Fruit fly (Drosophila melanogaster) whole organism, embryonic: ENCODE results near the gene Mrtf.
A peak's percentile ranks its signal among the peaks of the same experiment; 100 is the strongest.

Source experiments
- Antp ChIP-seq: fragments of 200-800 bp; sonication (Bioruptor generic); optimal IDR thresholded peaks from 3 replicates; lab custom pipeline; 2016; ENCODE audit warnings: missing biosample characterization, missing genetic modification characterization
- Asciz ChIP-seq: fragments of 200-800 bp; sonication (Bioruptor generic); optimal IDR thresholded peaks from 2 replicates; lab custom pipeline; 2017; ENCODE audit warnings: missing biosample characterization, mild to moderate bottlenecking, missing genetic modification characterization, missing genetic modification reagents
- Bdp1 ChIP-seq: fragments of 200-800 bp; sonication (Bioruptor generic); optimal IDR thresholded peaks from 3 replicates; lab custom pipeline; 2016; ENCODE audit warnings: missing biosample characterization, missing genetic modification characterization
- Blimp-1 ChIP-seq: fragments of 200-800 bp; sonication (Bioruptor generic); optimal IDR thresholded peaks from 3 replicates; lab custom pipeline; 2018; ENCODE audit warnings: missing biosample characterization, missing genetic modification characterization, mild to moderate bottlenecking, moderate library complexity, missing genetic modification reagents
- CG11504 ChIP-seq: fragments of 200-800 bp; sonication (Bioruptor generic); optimal IDR thresholded peaks from 3 replicates; lab custom pipeline; 2019; ENCODE audit warnings: missing biosample characterization, mild to moderate bottlenecking, missing genetic modification characterization, moderate library complexity
- CG11696 ChIP-seq: fragments of 200-800 bp; sonication (Bioruptor generic); IDR thresholded peaks from 2 replicates; pipeline ENCODE4 v1.3.6; 2022; ENCODE audit warnings: missing biosample characterization, missing genetic modification characterization
- CG12071 ChIP-seq: fragments of 200-800 bp; sonication (Bioruptor generic); optimal IDR thresholded peaks from 3 replicates; lab custom pipeline; 2018; ENCODE audit warnings: missing biosample characterization, mild to moderate bottlenecking, missing genetic modification characterization
- CG12744 ChIP-seq: fragments of 200-800 bp; sonication (Bioruptor generic); optimal IDR thresholded peaks from 2 replicates; lab custom pipeline; 2016; ENCODE audit warnings: missing biosample characterization, missing genetic modification characterization
- CG12942 ChIP-seq: fragments of 200-800 bp; sonication (Bioruptor generic); optimal IDR thresholded peaks from 3 replicates; lab custom pipeline; 2016; ENCODE audit warnings: missing biosample characterization, missing genetic modification characterization
- CG14667 ChIP-seq: fragments of 200-800 bp; sonication (Bioruptor generic); IDR thresholded peaks from 2 replicates; pipeline ENCODE4 v1.3.6; 2022; ENCODE audit warnings: missing biosample characterization, missing genetic modification characterization
- CG16863 ChIP-seq: fragments of 200-800 bp; sonication (Bioruptor generic); optimal IDR thresholded peaks from 3 replicates; lab custom pipeline; 2016; ENCODE audit warnings: missing biosample characterization, missing genetic modification characterization
- CG18599 ChIP-seq: fragments of 200-800 bp; sonication (Bioruptor generic); optimal IDR thresholded peaks from 3 replicates; lab custom pipeline; 2017; ENCODE audit warnings: missing biosample characterization, missing genetic modification characterization, mild to moderate bottlenecking, moderate library complexity, missing genetic modification reagents
- CG2116 ChIP-seq: fragments of 200-800 bp; sonication (Bioruptor generic); optimal IDR thresholded peaks from 3 replicates; lab custom pipeline; 2018; ENCODE audit warnings: missing biosample characterization, mild to moderate bottlenecking, missing genetic modification characterization
- CG31365 ChIP-seq: fragments of 200-800 bp; sonication (Bioruptor generic); optimal IDR thresholded peaks from 2 replicates; lab custom pipeline; 2018; ENCODE audit warnings: missing biosample characterization, mild to moderate bottlenecking, missing genetic modification characterization
- CG3281 ChIP-seq: fragments of 200-800 bp; sonication (Bioruptor generic); optimal IDR thresholded peaks from 3 replicates; lab custom pipeline; 2017; ENCODE audit warnings: missing biosample characterization, mild to moderate bottlenecking, missing genetic modification characterization
- CG4282 ChIP-seq: fragments of 200-800 bp; sonication (Bioruptor generic); optimal IDR thresholded peaks from 2 replicates; lab custom pipeline; 2016; ENCODE audit warnings: missing biosample characterization, missing genetic modification characterization
- CG6791 ChIP-seq: fragments of 200-800 bp; sonication (Bioruptor generic); IDR thresholded peaks from 3 replicates; pipeline ENCODE4 v1.3.6; 2022; ENCODE audit warnings: missing biosample characterization, missing genetic modification characterization; ENCODE audit not compliant: partially characterized antibody
- CG7357 ChIP-seq: fragments of 200-800 bp; sonication (Bioruptor generic); IDR thresholded peaks from 3 replicates; pipeline ENCODE4 v1.3.6; 2022; ENCODE audit warnings: missing biosample characterization, missing genetic modification characterization
- CG8359 ChIP-seq: fragments of 200-800 bp; sonication (Bioruptor generic); optimal IDR thresholded peaks from 2 replicates; lab custom pipeline; 2017; ENCODE audit warnings: missing biosample characterization, mild to moderate bottlenecking, missing genetic modification characterization, borderline replicate concordance
- CHES-1-like ChIP-seq: fragments of 200-800 bp; sonication (Bioruptor generic); optimal IDR thresholded peaks from 2 replicates; lab custom pipeline; 2016; ENCODE audit warnings: missing biosample characterization, missing genetic modification characterization
- ERR ChIP-seq: fragments of 200-800 bp; sonication (Bioruptor generic); optimal IDR thresholded peaks from 2 replicates; lab custom pipeline; 2016; ENCODE audit warnings: missing biosample characterization, missing genetic modification characterization
- Fer3 ChIP-seq: fragments of 200-800 bp; sonication (Bioruptor generic); optimal IDR thresholded peaks from 2 replicates; lab custom pipeline; 2018; ENCODE audit warnings: missing biosample characterization, mild to moderate bottlenecking, missing genetic modification characterization, moderate library complexity
- Hey ChIP-seq: fragments of 200-800 bp; sonication (Bioruptor generic); optimal IDR thresholded peaks from 3 replicates; lab custom pipeline; 2018; ENCODE audit warnings: missing biosample characterization, mild to moderate bottlenecking, missing genetic modification characterization
- Hmx ChIP-seq: fragments of 200-800 bp; sonication (Bioruptor generic); optimal IDR thresholded peaks from 2 replicates; lab custom pipeline; 2016; ENCODE audit warnings: missing biosample characterization, missing genetic modification characterization
- MTF-1 ChIP-seq: fragments of 200-800 bp; sonication (Bioruptor generic); optimal IDR thresholded peaks from 2 replicates; lab custom pipeline; 2018; ENCODE audit warnings: missing biosample characterization, mild to moderate bottlenecking, missing genetic modification characterization, borderline replicate concordance
- Mad ChIP-seq: fragments of 200-800 bp; sonication (Bioruptor generic); optimal IDR thresholded peaks from 2 replicates; lab custom pipeline; 2016; ENCODE audit warnings: missing biosample characterization, missing genetic modification characterization
- Meics ChIP-seq: fragments of 200-800 bp; sonication (Bioruptor generic); optimal IDR thresholded peaks from 2 replicates; lab custom pipeline; 2017; ENCODE audit warnings: missing biosample characterization, mild to moderate bottlenecking, missing genetic modification characterization
- NC2α ChIP-seq: fragments of 200-800 bp; sonication (Bioruptor generic); optimal IDR thresholded peaks from 2 replicates; lab custom pipeline; 2016; ENCODE audit warnings: missing biosample characterization, missing genetic modification characterization
- Neu2 ChIP-seq: fragments of 200-800 bp; sonication (Bioruptor generic); optimal IDR thresholded peaks from 3 replicates; lab custom pipeline; 2016; ENCODE audit warnings: missing biosample characterization, missing genetic modification characterization, borderline replicate concordance
- NfI ChIP-seq: fragments of 200-800 bp; sonication (Bioruptor generic); optimal IDR thresholded peaks from 3 replicates; lab custom pipeline; 2018; ENCODE audit warnings: missing biosample characterization, mild to moderate bottlenecking, missing genetic modification characterization, moderate library complexity
- Scr ChIP-seq: fragments of 200-800 bp; sonication (Bioruptor generic); IDR thresholded peaks from 2 replicates; pipeline ENCODE4 v1.3.6; 2022; ENCODE audit warnings: missing biosample characterization, missing genetic modification characterization; ENCODE audit not compliant: partially characterized antibody
- Sox102F ChIP-seq: fragments of 200-800 bp; sonication (Bioruptor generic); optimal IDR thresholded peaks from 2 replicates; lab custom pipeline; 2018; ENCODE audit warnings: missing biosample characterization, mild to moderate bottlenecking, missing genetic modification characterization, moderate library complexity
- Spps ChIP-seq: fragments of 200-800 bp; sonication (Bioruptor generic); optimal IDR thresholded peaks from 2 replicates; lab custom pipeline; 2018; ENCODE audit warnings: missing biosample characterization, mild to moderate bottlenecking, missing genetic modification characterization
- Sry-β ChIP-seq: fragments of 200-800 bp; sonication (Bioruptor generic); optimal IDR thresholded peaks from 2 replicates; lab custom pipeline; 2018; ENCODE audit warnings: missing biosample characterization, mild to moderate bottlenecking, missing genetic modification characterization, moderate library complexity
- Stat92E ChIP-seq, 3 experiments: fragments of >200 bp in 2 of 3; fragments of 200-800 bp in 1 of 3; sonication (Bioruptor generic) in 1 of 3; optimal IDR thresholded peaks; 2 replicates each; lab custom pipeline; 2017 to 2019; ENCODE audit warnings: missing biosample characterization in 3 of 3, missing genetic modification characterization in 3 of 3, mild to moderate bottlenecking in 1 of 3, moderate library complexity in 1 of 3
- Taf1 ChIP-seq: fragments of 200-800 bp; sonication (Bioruptor generic); IDR thresholded peaks from 2 replicates; pipeline ENCODE4 v1.3.6; 2022; ENCODE audit warnings: missing biosample characterization, missing genetic modification characterization
- crol ChIP-seq: fragments of 200-800 bp; sonication (Bioruptor generic); IDR thresholded peaks from 2 replicates; pipeline ENCODE4 v1.3.6; 2022; ENCODE audit warnings: missing biosample characterization, missing genetic modification characterization
- da ChIP-seq: fragments of 200-800 bp; sonication (Bioruptor generic); optimal IDR thresholded peaks from 2 replicates; lab custom pipeline; 2016; ENCODE audit warnings: missing biosample characterization, missing genetic modification characterization
- danr ChIP-seq: fragments of 200-800 bp; sonication (Bioruptor generic); IDR thresholded peaks from 2 replicates; pipeline ENCODE4 v1.3.6; 2022; ENCODE audit warnings: missing biosample characterization, missing genetic modification characterization
- ken ChIP-seq: fragments of 200-800 bp; sonication (Bioruptor generic); IDR thresholded peaks from 3 replicates; pipeline ENCODE4 v1.3.6; 2022; ENCODE audit warnings: missing biosample characterization, missing genetic modification characterization
- otp ChIP-seq: fragments of 200-800 bp; sonication (Bioruptor generic); IDR thresholded peaks from 3 replicates; pipeline ENCODE4, ENCODE4 v1.3.6; 2022; ENCODE audit warnings: missing biosample characterization, missing genetic modification characterization
- p53 ChIP-seq: fragments of 200-800 bp; sonication (Bioruptor generic); optimal IDR thresholded peaks from 2 replicates; lab custom pipeline; 2016; ENCODE audit warnings: missing biosample characterization, missing genetic modification characterization
- pita ChIP-seq: fragments of 200-800 bp; sonication (Bioruptor generic); optimal IDR thresholded peaks from 2 replicates; lab custom pipeline; 2017; ENCODE audit warnings: missing biosample characterization, mild to moderate bottlenecking, missing genetic modification characterization
- pnt ChIP-seq: fragments of 200-800 bp; sonication (Bioruptor generic); optimal IDR thresholded peaks from 3 replicates; lab custom pipeline; 2016; ENCODE audit warnings: missing biosample characterization, missing genetic modification characterization
- ro ChIP-seq: fragments of 200-800 bp; sonication (Bioruptor generic); IDR thresholded peaks from 2 replicates; pipeline ENCODE4 v1.3.6; 2022; ENCODE audit warnings: missing biosample characterization, missing genetic modification characterization
- salm ChIP-seq: fragments of 200-800 bp; sonication (Bioruptor generic); optimal IDR thresholded peaks from 2 replicates; lab custom pipeline; 2018; ENCODE audit warnings: missing biosample characterization, mild to moderate bottlenecking, missing genetic modification characterization
- so ChIP-seq: fragments of 200-800 bp; sonication (Bioruptor generic); IDR thresholded peaks from 3 replicates; pipeline ENCODE4 v1.3.6; 2022; ENCODE audit warnings: missing biosample characterization, missing genetic modification characterization
- sug ChIP-seq: fragments of 200-800 bp; optimal IDR thresholded peaks from 2 replicates; lab custom pipeline; 2019; ENCODE audit warnings: missing biosample characterization, mild to moderate bottlenecking, missing genetic modification characterization, moderate library complexity
- tup ChIP-seq: fragments of 200-800 bp; sonication (Bioruptor generic); optimal IDR thresholded peaks from 2 replicates; lab custom pipeline; 2016; ENCODE audit warnings: missing biosample characterization, mild to moderate bottlenecking, missing genetic modification characterization, moderate library complexity
- unpg ChIP-seq: fragments of 200-800 bp; sonication (Bioruptor generic); optimal IDR thresholded peaks from 3 replicates; lab custom pipeline; 2018; ENCODE audit warnings: missing biosample characterization, mild to moderate bottlenecking, missing genetic modification characterization, moderate library complexity
- vfl ChIP-seq: fragments of 200-800 bp; sonication (Bioruptor generic); optimal IDR thresholded peaks from 2 replicates; lab custom pipeline; 2016; ENCODE audit warnings: missing biosample characterization, missing genetic modification characterization

The Mrtf gene

DNA sequence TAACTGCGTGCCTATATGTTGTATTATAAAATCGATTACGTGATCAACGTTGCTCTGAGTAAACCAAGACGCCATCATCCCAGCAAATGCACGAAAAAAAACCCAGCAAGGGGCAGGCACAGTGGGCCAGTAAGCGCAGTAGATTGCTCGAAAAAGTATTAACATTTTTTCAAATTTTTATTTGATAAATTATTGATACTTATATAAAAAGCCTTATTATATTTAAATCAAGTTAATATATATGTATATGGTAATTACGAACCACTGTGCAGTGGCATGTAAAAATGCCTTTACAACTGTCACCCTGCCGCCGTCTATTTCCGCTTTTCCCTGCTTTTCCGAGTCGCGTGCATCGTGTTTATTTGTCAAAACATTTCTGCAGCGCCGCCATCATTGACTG is 39.3 kb downstream of the Mrtf start (continued):
- TF ChIP-seq NfI (GFP tag; lab: Kevin White, UChicago) = peak; percentile 26
- TF ChIP-seq CG3281 (GFP tag; lab: Kevin White, UChicago) = no peak
- no peak for TF ChIP-seq CG12942 (GFP tag; lab: Kevin White, UChicago)
- no peak for TF ChIP-seq Hey (tag; lab: Kevin White, UChicago)
- peak; percentile 8 for TF ChIP-seq sug (tag; lab: Kevin White, UChicago)
- no peak for TF ChIP-seq CG12744 (GFP tag; lab: Kevin White, UChicago)
- no peak for TF ChIP-seq pita
- no peak for TF ChIP-seq NC2α (GFP tag; lab: Kevin White, UChicago)
- peak; percentile 53 for TF ChIP-seq Taf1 (GFP tag; lab: Robert Waterston, UW)
- TF ChIP-seq so = peak; percentile 61; the same call in 1 of the 3 replicates
- TF ChIP-seq Stat92E (GFP tag; optimal IDR thresholded peaks at IDR 0.05; lab: Kevin White, UChicago) = no peak
- TF ChIP-seq ERR (GFP tag; lab: Kevin White, UChicago) = no peak
- no peak for TF ChIP-seq Antp (GFP tag; lab: Kevin White, UChicago)
- TF ChIP-seq CG11696 = 0 out of 2 replicates have a peak, but pooled peaks have one; percentile 37
- no peak for TF ChIP-seq danr (GFP tag; lab: Robert Waterston, UW)
- TF ChIP-seq Meics (GFP tag; lab: Kevin White, UChicago) = peak; percentile 35
- TF ChIP-seq Scr (GFP tag; lab: Robert Waterston, UW) = no peak
- TF ChIP-seq unpg (GFP tag; lab: Kevin White, UChicago) = no peak
- no peak for TF ChIP-seq salm (tag; lab: Kevin White, UChicago)
- no peak for TF ChIP-seq CG31365
- TF ChIP-seq ken = peak; percentile 51; the same call in 1 of the 3 replicates
- no peak for TF ChIP-seq da (GFP tag; lab: Kevin White, UChicago)
- no peak for TF ChIP-seq p53 (GFP tag; lab: Kevin White, UChicago)
- TF ChIP-seq otp (GFP tag; lab: Robert Waterston, UW) = peak; percentile 39; the same call in 1 of the 3 replicates
- no peak for TF ChIP-seq CG6791
- TF ChIP-seq tup = no peak
- TF ChIP-seq CG18599 (GFP tag; lab: Kevin White, UChicago) = no peak
- no peak for TF ChIP-seq Spps (tag; lab: Kevin White, UChicago)
- TF ChIP-seq CG4282 (GFP tag; lab: Kevin White, UChicago) = no peak
- TF ChIP-seq CG14667 = peak; percentile 53
- TF ChIP-seq Hmx (GFP tag; lab: Kevin White, UChicago) = no peak
- no peak for TF ChIP-seq Bdp1 (GFP tag; lab: Kevin White, UChicago)
- no peak for TF ChIP-seq CG8359 (GFP tag; lab: Kevin White, UChicago)
- TF ChIP-seq Blimp-1 (GFP tag; lab: Kevin White, UChicago) = no peak
- TF ChIP-seq pnt (GFP tag; lab: Kevin White, UChicago) = no peak
- TF ChIP-seq Asciz = no peak
- no peak for TF ChIP-seq CG12071 (GFP tag; lab: Kevin White, UChicago)
- TF ChIP-seq CHES-1-like (GFP tag; lab: Kevin White, UChicago) = no peak
- no peak for TF ChIP-seq Fer3 (tag; lab: Kevin White, UChicago)
- no peak for TF ChIP-seq Neu2 (GFP tag; lab: Kevin White, UChicago)
- TF ChIP-seq CG2116 = no peak
- no peak for TF ChIP-seq Mad (GFP tag; lab: Kevin White, UChicago)
- TF ChIP-seq vfl = no peak
- TF ChIP-seq ro (GFP tag; lab: Robert Waterston, UW) = no peak
- no peak for TF ChIP-seq Sry-β
- no peak for TF ChIP-seq crol (GFP tag; lab: Robert Waterston, UW)
- TF ChIP-seq CG16863 (GFP tag; lab: Kevin White, UChicago) = no peak
- no peak for TF ChIP-seq MTF-1 (GFP tag; lab: Kevin White, UChicago)
- TF ChIP-seq CG11504 (tag; lab: Kevin White, UChicago) = no peak
- TF ChIP-seq Sox102F (GFP tag; lab: Kevin White, UChicago) = no peak
- TF ChIP-seq CG7357 = peak; percentile 61; the same call in 1 of the 3 replicates
